Worm (Caenorhabditis elegans) whole organism, L2 larva: ENCODE results near the gene ins-8.

ENCODE experiments used
- C34F6.9 ChIP-seq: fragments of 150-350 bp; optimal IDR thresholded peaks from 2 replicates; lab custom pipeline; 2014; ENCODE audit warnings: missing biosample characterization, missing genetic modification characterization
- F13H6.1 ChIP-seq: sonication (generic microtip); optimal IDR thresholded peaks from 2 replicates; lab custom pipeline; 2016; ENCODE audit warnings: missing genetic modification characterization, missing compliant biosample characterization
- R02D3.7 ChIP-seq: fragments of 150-350 bp; optimal IDR thresholded peaks from 2 replicates; lab custom pipeline; 2014; ENCODE audit warnings: missing biosample characterization, missing genetic modification characterization
- Y55F3AM.14 ChIP-seq: fragments of 200-800 bp; sonication (Bioruptor generic); optimal IDR thresholded peaks from 2 replicates; lab custom pipeline; 2018; ENCODE audit warnings: mild to moderate bottlenecking, missing genetic modification characterization, missing compliant biosample characterization
- ZK546.5 ChIP-seq: sonication (generic microtip); optimal IDR thresholded peaks from 2 replicates; lab custom pipeline; 2017; ENCODE audit warnings: missing biosample characterization, missing genetic modification characterization
- alr-1 ChIP-seq: fragments of 150-350 bp; optimal IDR thresholded peaks from 2 replicates; lab custom pipeline; 2014; ENCODE audit warnings: missing biosample characterization, missing genetic modification characterization
- aly-2 ChIP-seq: fragments of 150-350 bp; optimal IDR thresholded peaks from 2 replicates; lab custom pipeline; 2014; ENCODE audit warnings: missing biosample characterization, missing genetic modification characterization
- ama-1 ChIP-seq: fragments of 150-350 bp; optimal IDR thresholded peaks from 2 replicates; lab custom pipeline; 2018; ENCODE audit warnings: inconsistent platforms
- blmp-1 ChIP-seq: sonication (generic microtip); optimal IDR thresholded peaks from 2 replicates; lab custom pipeline; 2017; ENCODE audit warnings: missing genetic modification characterization, mild to moderate bottlenecking, missing compliant biosample characterization, antibody characterized with exemption, moderate library complexity; ENCODE audit not compliant: insufficient read depth
- ceh-16 ChIP-seq: fragments of 150-350 bp; optimal IDR thresholded peaks from 2 replicates; lab custom pipeline; 2014; ENCODE audit warnings: missing biosample characterization, missing genetic modification characterization
- ceh-82 ChIP-seq: fragments of 150-350 bp; optimal IDR thresholded peaks from 2 replicates; lab custom pipeline; 2014; ENCODE audit warnings: missing biosample characterization, missing genetic modification characterization
- crh-2 ChIP-seq: sonication (generic microtip); optimal IDR thresholded peaks from 2 replicates; lab custom pipeline; 2017; ENCODE audit warnings: missing biosample characterization, missing genetic modification characterization
- dmd-4 ChIP-seq: sonication (generic microtip); optimal IDR thresholded peaks from 2 replicates; lab custom pipeline; 2017; ENCODE audit warnings: missing biosample characterization, missing genetic modification characterization
- egl-27 ChIP-seq: sonication (generic microtip); optimal IDR thresholded peaks from 3 replicates; lab custom pipeline; 2017; ENCODE audit warnings: missing biosample characterization, missing genetic modification reagents, missing genetic modification characterization
- elt-1 ChIP-seq: fragments of 150-350 bp; optimal IDR thresholded peaks from 2 replicates; lab custom pipeline; 2014; ENCODE audit warnings: missing biosample characterization, missing genetic modification characterization
- elt-3 ChIP-seq: sonication (generic microtip); optimal IDR thresholded peaks from 2 replicates; lab custom pipeline; 2017; ENCODE audit warnings: missing biosample characterization, missing genetic modification characterization
- fos-1 ChIP-seq: fragments of 150-350 bp; optimal IDR thresholded peaks from 2 replicates; lab custom pipeline; 2014; ENCODE audit warnings: missing biosample characterization, missing genetic modification characterization
- gmeb-1 ChIP-seq: fragments of 150-350 bp; optimal IDR thresholded peaks from 2 replicates; lab custom pipeline; 2014; ENCODE audit warnings: missing biosample characterization, missing genetic modification characterization
- lin-11 ChIP-seq: fragments of 150-350 bp; sonication (generic microtip); optimal IDR thresholded peaks from 2 replicates; lab custom pipeline; 2014; ENCODE audit warnings: missing biosample characterization, missing genetic modification characterization, inconsistent platforms, mixed read lengths
- lin-13 ChIP-seq: fragments of 150-350 bp; optimal IDR thresholded peaks from 2 replicates; lab custom pipeline; 2014; ENCODE audit warnings: missing biosample characterization, missing genetic modification reagents, missing genetic modification characterization
- lin-39 ChIP-seq: fragments of 150-350 bp; optimal IDR thresholded peaks from 2 replicates; lab custom pipeline; 2014; ENCODE audit warnings: missing biosample characterization, missing genetic modification reagents, missing genetic modification characterization
- lsy-2 ChIP-seq, 2 experiments: fragments of 150-350 bp in 1 of 2; sonication (generic microtip) in 1 of 2; optimal IDR thresholded peaks; 2 replicates each; lab custom pipeline; 2014 to 2017; ENCODE audit warnings: missing biosample characterization in 2 of 2, missing genetic modification characterization in 2 of 2
- mab-5 ChIP-seq: fragments of 150-350 bp; optimal IDR thresholded peaks from 2 replicates; lab custom pipeline; 2014; ENCODE audit warnings: missing biosample characterization, missing genetic modification characterization
- mdl-1 ChIP-seq, 2 experiments: fragments of 150-350 bp in 1 of 2; sonication (generic microtip) in 1 of 2; optimal IDR thresholded peaks; 2 replicates each; lab custom pipeline; 2017; ENCODE audit warnings: missing biosample characterization in 2 of 2, missing genetic modification characterization in 2 of 2
- nhr-10 ChIP-seq: sonication (generic microtip); optimal IDR thresholded peaks from 2 replicates; lab custom pipeline; 2017; ENCODE audit warnings: missing biosample characterization, missing genetic modification characterization
- nhr-11 ChIP-seq: fragments of 150-350 bp; optimal IDR thresholded peaks from 2 replicates; lab custom pipeline; 2014; ENCODE audit warnings: missing biosample characterization, missing genetic modification characterization
- nhr-12 ChIP-seq: fragments of 150-350 bp; optimal IDR thresholded peaks from 2 replicates; lab custom pipeline; 2014; ENCODE audit warnings: missing biosample characterization, missing genetic modification characterization
- nhr-129 ChIP-seq: fragments of 150-350 bp; optimal IDR thresholded peaks from 2 replicates; lab custom pipeline; 2014; ENCODE audit warnings: missing biosample characterization, missing genetic modification characterization
- nhr-23 ChIP-seq: fragments of 150-350 bp; optimal IDR thresholded peaks from 2 replicates; lab custom pipeline; 2014; ENCODE audit warnings: missing biosample characterization, missing genetic modification reagents, missing genetic modification characterization
- nhr-237 ChIP-seq: fragments of 150-350 bp; optimal IDR thresholded peaks from 2 replicates; lab custom pipeline; 2014; ENCODE audit warnings: missing biosample characterization, missing genetic modification characterization
- nhr-6 ChIP-seq: fragments of 150-350 bp; optimal IDR thresholded peaks from 2 replicates; lab custom pipeline; 2014; ENCODE audit warnings: missing biosample characterization, missing genetic modification characterization
- nhr-77 ChIP-seq: fragments of 150-350 bp; optimal IDR thresholded peaks from 2 replicates; lab custom pipeline; 2014; ENCODE audit warnings: missing biosample characterization, missing genetic modification characterization
- peb-1 ChIP-seq: fragments of 150-350 bp; optimal IDR thresholded peaks from 2 replicates; lab custom pipeline; 2014; ENCODE audit warnings: missing biosample characterization, missing genetic modification characterization
- skn-1 ChIP-seq: sonication (generic microtip); optimal IDR thresholded peaks from 2 replicates; lab custom pipeline; 2017; ENCODE audit warnings: missing biosample characterization, missing genetic modification characterization
- sma-3 ChIP-seq: sonication (generic microtip); optimal IDR thresholded peaks from 2 replicates; lab custom pipeline; 2016; ENCODE audit warnings: missing genetic modification reagents, missing genetic modification characterization, missing compliant biosample characterization
- sma-9 ChIP-seq, 2 experiments: fragments of 150-350 bp in 1 of 2; sonication (generic microtip) in 1 of 2; optimal IDR thresholded peaks; 2 replicates each; lab custom pipeline; 2014 to 2016; ENCODE audit warnings: missing genetic modification characterization in 2 of 2, mild to moderate bottlenecking in 1 of 2, missing biosample characterization in 1 of 2, missing compliant biosample characterization in 1 of 2, missing genetic modification reagents in 1 of 2, moderate library complexity in 1 of 2
- snpc-4 ChIP-seq: fragments of 150-350 bp; optimal IDR thresholded peaks from 2 replicates; lab custom pipeline; 2014; ENCODE audit warnings: missing biosample characterization, missing genetic modification characterization
- unc-39 ChIP-seq: fragments of 150-350 bp; optimal IDR thresholded peaks from 2 replicates; lab custom pipeline; 2014; ENCODE audit warnings: missing biosample characterization, missing genetic modification characterization
- unc-62 ChIP-seq: fragments of 150-350 bp; optimal IDR thresholded peaks from 2 replicates; lab custom pipeline; 2014; ENCODE audit warnings: missing biosample characterization, missing genetic modification reagents, missing genetic modification characterization
- zag-1 ChIP-seq: fragments of 150-350 bp; optimal IDR thresholded peaks from 2 replicates; lab custom pipeline; 2014; ENCODE audit warnings: missing biosample characterization, missing genetic modification characterization
- ztf-11 ChIP-seq: sonication (generic microtip); optimal IDR thresholded peaks from 2 replicates; lab custom pipeline; 2017; ENCODE audit warnings: missing biosample characterization, missing genetic modification characterization
- ztf-4 ChIP-seq: fragments of 150-350 bp; optimal IDR thresholded peaks from 2 replicates; lab custom pipeline; 2014; ENCODE audit warnings: missing biosample characterization, missing genetic modification characterization

The ins-8 gene

ce11 chrIV:9706704-9707197, 26.0 kb upstream of the ins-8 start, which contains the start of the genes dcaf-1 and dph-3:
dcaf-1 (minus strand) TSS chrIV:9706723.
dph-3 (plus strand) TSS chrIV:9707147.
- TF ChIP-seq nhr-23 (tag; lab: Kevin White, UChicago) = no peak
- TF ChIP-seq crh-2 (tag; lab: Kevin White, UChicago) = no peak
- no peak for TF ChIP-seq unc-39
- TF ChIP-seq mab-5 = peak; percentile 20
- peak; percentile 11 for TF ChIP-seq sma-9 (GFP tag; optimal IDR thresholded peaks at IDR 0.05; lab: Kevin White, UChicago)
- TF ChIP-seq sma-9 (tag; optimal IDR thresholded peaks at IDR 0.05; lab: Kevin White, UChicago) = no peak
- TF ChIP-seq Y55F3AM.14 (GFP tag; lab: Kevin White, UChicago) = no peak
- no peak for TF ChIP-seq R02D3.7
- no peak for TF ChIP-seq aly-2 (tag; lab: Kevin White, UChicago)
- no peak for TF ChIP-seq fos-1 (tag; lab: Kevin White, UChicago)
- TF ChIP-seq elt-3 (tag; lab: Kevin White, UChicago) = no peak
- no peak for TF ChIP-seq sma-3 (GFP tag; lab: Kevin White, UChicago)
- TF ChIP-seq F13H6.1 (tag; lab: Kevin White, UChicago) = no peak
- no peak for TF ChIP-seq blmp-1
- TF ChIP-seq peb-1 = no peak
- peak; percentile 62 for TF ChIP-seq lin-13 (GFP tag; lab: Kevin White, UChicago)
- no peak for TF ChIP-seq lin-11 (tag; lab: Kevin White, UChicago)
- no peak for TF ChIP-seq ceh-82 (tag; lab: Kevin White, UChicago)
- TF ChIP-seq nhr-77 (tag; lab: Kevin White, UChicago) = no peak
- no peak for TF ChIP-seq nhr-11 (tag; lab: Kevin White, UChicago)
- TF ChIP-seq elt-1 (tag; lab: Kevin White, UChicago) = no peak
- no peak for TF ChIP-seq snpc-4 (tag; lab: Kevin White, UChicago)
- no peak for TF ChIP-seq zag-1 (tag; lab: Kevin White, UChicago)
- TF ChIP-seq ztf-11 (tag; lab: Kevin White, UChicago) = no peak
- no peak for TF ChIP-seq skn-1 (tag; lab: Kevin White, UChicago)
- TF ChIP-seq ZK546.5 (tag; lab: Kevin White, UChicago) = no peak
- no peak for TF ChIP-seq ztf-4 (tag; lab: Kevin White, UChicago)
- peak; percentile 40 for TF ChIP-seq nhr-129 (tag; lab: Kevin White, UChicago)
- TF ChIP-seq dmd-4 = no peak
- peak; percentile 21 for TF ChIP-seq gmeb-1 (tag; lab: Kevin White, UChicago)
- TF ChIP-seq lsy-2 (tag; optimal IDR thresholded peaks at IDR 0.05; lab: Kevin White, UChicago) = peak; percentile 90 to 98
- TF ChIP-seq ama-1 (lab: Kevin White, UChicago) = no peak
- no peak for TF ChIP-seq ceh-16 (tag; lab: Kevin White, UChicago)
- no peak for TF ChIP-seq mdl-1 (tag; optimal IDR thresholded peaks at IDR 0.05; lab: Kevin White, UChicago)
- TF ChIP-seq unc-62 (GFP tag; lab: Kevin White, UChicago) = no peak
- peak; percentile 73 for TF ChIP-seq C34F6.9
- no peak for TF ChIP-seq egl-27 (tag; lab: Kevin White, UChicago)
- TF ChIP-seq nhr-12 (tag; lab: Kevin White, UChicago) = no peak
- TF ChIP-seq nhr-6 (tag; lab: Kevin White, UChicago) = no peak

- no peak for TF ChIP-seq nhr-237 (tag; lab: Kevin White, UChicago)
- TF ChIP-seq, all 48 proteins: peak for 0
Measured at ce11 chrIV:9699062-9699461, 18.3 kb upstream of the ins-8 start.

- TF ChIP-seq lin-39 (no peak), peb-1 (no peak), blmp-1 (no peak), zag-1 (tag; lab: Kevin White, UChicago) (no peak), nhr-10 (no peak), elt-3 (tag; lab: Kevin White, UChicago) (no peak), F13H6.1 (tag; lab: Kevin White, UChicago) (no peak), snpc-4 (tag; lab: Kevin White, UChicago) (no peak), nhr-23 (tag; lab: Kevin White, UChicago) (no peak), egl-27 (tag; lab: Kevin White, UChicago) (no peak), alr-1 (tag; lab: Kevin White, UChicago) (no peak), sma-3 (GFP tag; lab: Kevin White, UChicago) (no peak), unc-62 (GFP tag; lab: Kevin White, UChicago) (no peak)
Measured at ce11 chrIV:9697869-9698268, 17.1 kb upstream of the ins-8 start.
